Worm (Caenorhabditis elegans): ENCODE measurements around the gene fbxb-74.

ce11 chrIV:4486738-4487137 lies 47.6 kb upstream of the fbxb-74 start, which contains the start of gene trx-3:
- TF ChIP-seq aly-2 (tag; optimal IDR thresholded peaks at IDR 0.05) (no peak), lsy-2 (tag; optimal IDR thresholded peaks at IDR 0.05) (no peak), lin-11 (tag; optimal IDR thresholded peaks at IDR 0.05) (no peak), ztf-4 (tag; optimal IDR thresholded peaks at IDR 0.05) (no peak), nhr-10 (tag; optimal IDR thresholded peaks at IDR 0.05) (no peak), nhr-237 (tag; optimal IDR thresholded peaks at IDR 0.05) (no peak), R02D3.7 (tag; optimal IDR thresholded peaks at IDR 0.05) (no peak), nhr-23 (tag; optimal IDR thresholded peaks at IDR 0.05) (no peak)

Measured in whole organism, L2 larva.